Worm (Caenorhabditis elegans) whole organism, mixed stage, embryonic: ENCODE results near the gene H39E23.3.

ENCODE experiments used
- M03D4.4 ChIP-seq: sonication (generic microtip); optimal IDR thresholded peaks from 2 replicates; lab custom pipeline; 2017; ENCODE audit warnings: mild to moderate bottlenecking, missing genetic modification characterization, missing compliant biosample characterization
- bed-3 ChIP-seq: fragments of 200-800 bp; sonication (Bioruptor generic); optimal IDR thresholded peaks from 3 replicates; lab custom pipeline; 2018; ENCODE audit warnings: mild to moderate bottlenecking, missing genetic modification characterization, moderate library complexity, missing compliant biosample characterization
- blmp-1 ChIP-seq: fragments of 150-350 bp; optimal IDR thresholded peaks from 2 replicates; lab custom pipeline; 2014; ENCODE audit warnings: missing biosample characterization, missing genetic modification characterization
- ceh-39 ChIP-seq: fragments of 150-350 bp; optimal IDR thresholded peaks from 2 replicates; lab custom pipeline; 2014; ENCODE audit warnings: missing biosample characterization, missing genetic modification characterization
- ceh-43 ChIP-seq: fragments of 200-800 bp; sonication (Bioruptor generic); optimal IDR thresholded peaks from 2 replicates; lab custom pipeline; 2018; ENCODE audit warnings: mild to moderate bottlenecking, missing genetic modification characterization, moderate library complexity, missing compliant biosample characterization
- ceh-83 ChIP-seq: fragments of 200-800 bp; sonication (Bioruptor generic); optimal IDR thresholded peaks from 2 replicates; lab custom pipeline; 2018; ENCODE audit warnings: mild to moderate bottlenecking, missing genetic modification characterization, missing compliant biosample characterization
- ces-1 ChIP-seq: fragments of 150-350 bp; optimal IDR thresholded peaks from 2 replicates; lab custom pipeline; 2014; ENCODE audit warnings: missing biosample characterization, missing genetic modification reagents, missing genetic modification characterization
- cnd-1 ChIP-seq: fragments of 200-800 bp; sonication (Bioruptor generic); optimal IDR thresholded peaks from 2 replicates; lab custom pipeline; 2018; ENCODE audit warnings: mild to moderate bottlenecking, missing genetic modification characterization, missing compliant biosample characterization
- drap-1 ChIP-seq: fragments of 200-800 bp; sonication (Bioruptor generic); optimal IDR thresholded peaks from 3 replicates; lab custom pipeline; 2018; ENCODE audit warnings: mild to moderate bottlenecking, missing genetic modification characterization, missing compliant biosample characterization
- elt-1 ChIP-seq: sonication (generic microtip); optimal IDR thresholded peaks from 2 replicates; lab custom pipeline; 2017; ENCODE audit warnings: missing genetic modification characterization, mild to moderate bottlenecking, missing compliant biosample characterization, antibody characterized with exemption, moderate library complexity, borderline replicate concordance; ENCODE audit not compliant: insufficient read depth
- elt-3 ChIP-seq: fragments of 150-350 bp; optimal IDR thresholded peaks from 2 replicates; lab custom pipeline; 2014; ENCODE audit warnings: missing biosample characterization, missing genetic modification characterization
- flh-1 ChIP-seq: fragments of 200-800 bp; sonication (Bioruptor generic); optimal IDR thresholded peaks from 2 replicates; lab custom pipeline; 2018; ENCODE audit warnings: mild to moderate bottlenecking, missing genetic modification characterization, moderate library complexity, missing compliant biosample characterization
- hlh-1 ChIP-seq: fragments of 150-350 bp; optimal IDR thresholded peaks from 2 replicates; lab custom pipeline; 2014; ENCODE audit warnings: missing biosample characterization, missing genetic modification reagents, missing genetic modification characterization
- lin-13 ChIP-seq: fragments of 150-350 bp; optimal IDR thresholded peaks from 2 replicates; lab custom pipeline; 2014; ENCODE audit warnings: missing biosample characterization, missing genetic modification characterization
- lsy-2 ChIP-seq: fragments of 150-350 bp; optimal IDR thresholded peaks from 2 replicates; lab custom pipeline; 2014; ENCODE audit warnings: missing biosample characterization, missing genetic modification characterization
- mep-1 ChIP-seq: fragments of 150-350 bp; optimal IDR thresholded peaks from 2 replicates; lab custom pipeline; 2017; ENCODE audit warnings: missing biosample characterization, missing genetic modification reagents, missing genetic modification characterization, inconsistent platforms
- mls-2 ChIP-seq: sonication (generic microtip); optimal IDR thresholded peaks from 2 replicates; lab custom pipeline; 2016; ENCODE audit warnings: mild to moderate bottlenecking, missing genetic modification characterization, moderate library complexity, missing compliant biosample characterization
- nhr-12 ChIP-seq: fragments of 150-350 bp; optimal IDR thresholded peaks from 2 replicates; lab custom pipeline; 2014; ENCODE audit warnings: missing biosample characterization, missing genetic modification characterization
- nhr-28 ChIP-seq: fragments of 150-350 bp; optimal IDR thresholded peaks from 2 replicates; lab custom pipeline; 2014; ENCODE audit warnings: missing biosample characterization, missing genetic modification characterization
- snpc-4 ChIP-seq: fragments of 150-350 bp; optimal IDR thresholded peaks from 2 replicates; lab custom pipeline; 2014; ENCODE audit warnings: missing biosample characterization, missing genetic modification characterization
- sptf-1 ChIP-seq: sonication (generic microtip); optimal IDR thresholded peaks from 2 replicates; lab custom pipeline; 2017; ENCODE audit warnings: mild to moderate bottlenecking, missing genetic modification characterization, moderate library complexity, missing compliant biosample characterization
- unc-120 ChIP-seq: sonication (generic microtip); optimal IDR thresholded peaks from 2 replicates; lab custom pipeline; 2017; ENCODE audit warnings: missing genetic modification characterization, missing compliant biosample characterization; ENCODE audit not compliant: poor library complexity, severe bottlenecking
- unc-62 ChIP-seq: fragments of 150-350 bp; optimal IDR thresholded peaks from 2 replicates; lab custom pipeline; 2014; ENCODE audit warnings: missing biosample characterization, missing genetic modification reagents, missing genetic modification characterization
- ztf-11 ChIP-seq: fragments of 150-350 bp; optimal IDR thresholded peaks from 2 replicates; lab custom pipeline; 2014; ENCODE audit warnings: missing biosample characterization, missing genetic modification characterization

The H39E23.3 gene

DNA sequence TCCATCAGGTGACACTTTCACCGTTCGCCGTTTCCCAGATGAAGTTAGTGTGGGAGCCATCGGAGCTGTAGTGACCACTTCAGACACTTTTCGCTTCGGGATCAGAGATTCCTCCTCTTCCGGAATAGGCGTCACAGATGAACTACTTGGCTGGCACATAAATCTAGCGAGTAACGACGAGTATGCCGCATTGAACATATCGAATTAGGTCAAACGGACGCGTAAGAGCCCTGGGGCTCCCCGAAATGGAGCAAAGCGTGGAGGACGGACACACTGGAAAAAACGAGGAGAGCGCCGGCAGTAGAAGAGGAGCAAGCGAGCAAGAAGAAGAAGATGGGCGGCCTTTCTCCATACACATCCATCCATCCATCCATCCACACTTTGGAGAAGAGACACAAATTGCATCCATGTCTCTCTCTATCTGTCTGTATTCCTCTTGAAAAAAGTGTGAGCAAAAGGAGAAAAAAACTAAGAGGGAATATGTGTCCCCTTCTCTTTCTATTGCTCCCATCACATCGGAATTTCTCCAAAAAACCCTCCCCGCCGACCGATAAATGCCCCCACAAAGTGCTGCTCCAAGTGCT lies 18.8 kb downstream of the H39E23.3 start:
- TF ChIP-seq elt-1 (no peak), ces-1 (GFP tag; lab: Kevin White, UChicago) (peak; percentile 58)

DNA sequence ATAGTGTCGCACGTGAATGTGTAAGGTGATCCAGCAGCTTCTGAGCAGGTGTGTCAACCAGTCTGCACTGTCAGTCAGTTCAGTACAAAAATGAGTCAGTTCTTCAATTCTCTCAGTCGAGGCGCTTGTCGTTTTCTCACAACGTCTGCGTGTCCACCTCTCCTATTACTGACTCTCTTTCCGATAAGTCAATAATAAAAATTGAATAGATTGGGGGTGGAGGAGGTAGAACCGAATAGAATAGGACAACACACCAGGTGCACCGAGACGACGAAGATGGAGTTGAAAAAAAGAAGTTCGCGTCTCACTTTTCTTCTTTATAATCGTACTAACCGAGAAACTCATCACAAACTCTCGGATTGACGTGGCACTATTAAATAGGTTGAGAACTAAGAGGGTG lies 20.2 kb downstream of the H39E23.3 start:
- TF ChIP-seq lsy-2 (tag; lab: Kevin White, UChicago) (no peak), ces-1 (GFP tag; lab: Kevin White, UChicago) (peak; percentile 80)

DNA sequence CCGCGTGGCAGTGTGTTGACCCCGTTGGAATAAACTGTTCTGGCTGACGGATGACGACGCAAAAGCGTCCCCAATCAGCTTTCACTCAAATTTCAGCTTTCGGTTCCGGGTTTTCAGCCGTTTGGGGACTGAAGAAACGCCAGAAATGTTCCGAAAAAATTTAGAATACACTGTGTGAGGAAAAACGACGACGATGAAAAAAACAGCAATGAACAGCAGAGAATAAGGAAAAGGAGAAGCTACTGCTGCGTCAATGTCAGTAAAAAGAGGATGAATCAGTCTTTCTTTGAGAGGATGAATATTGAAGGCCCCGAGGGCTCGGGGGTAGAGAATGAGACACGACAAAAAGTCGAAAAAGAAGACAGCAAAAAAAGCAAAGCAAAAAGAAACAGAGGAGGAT lies 21.2 kb downstream of the H39E23.3 start:
- TF ChIP-seq ceh-83 (GFP tag; lab: Kevin White, UChicago) = no peak
- no peak for TF ChIP-seq nhr-28 (tag; lab: Kevin White, UChicago)
- TF ChIP-seq ceh-43 (GFP tag; lab: Kevin White, UChicago) = no peak
- TF ChIP-seq mep-1 (tag; lab: Kevin White, UChicago) = no peak
- TF ChIP-seq sptf-1 = peak; percentile 25

DNA sequence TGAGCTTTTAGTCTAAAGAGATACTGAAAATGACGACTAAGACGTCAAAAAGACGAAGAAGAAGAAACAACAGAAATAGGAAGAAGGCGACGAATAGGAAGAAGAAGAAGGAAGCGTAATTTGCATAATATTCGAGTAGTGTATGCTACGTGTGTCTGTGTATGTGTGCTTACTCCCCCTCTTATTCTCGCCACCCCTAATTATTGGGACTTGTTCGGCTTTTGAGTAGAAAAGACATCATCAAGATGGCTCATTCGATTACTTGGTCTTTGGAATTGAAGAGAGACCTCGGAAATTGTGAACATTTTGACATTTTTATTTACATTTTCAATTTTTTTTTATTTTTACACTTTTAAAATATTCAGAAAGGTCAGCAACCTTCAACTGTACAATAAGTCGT lies 22.6 kb downstream of the H39E23.3 start:
- TF ChIP-seq ztf-11 (tag; lab: Kevin White, UChicago) = no peak
- TF ChIP-seq ces-1 (GFP tag; lab: Kevin White, UChicago) = peak; percentile 93
- TF ChIP-seq snpc-4 (tag; lab: Kevin White, UChicago) = no peak
- peak; percentile 20 for TF ChIP-seq sptf-1
- no peak for TF ChIP-seq lin-13

DNA sequence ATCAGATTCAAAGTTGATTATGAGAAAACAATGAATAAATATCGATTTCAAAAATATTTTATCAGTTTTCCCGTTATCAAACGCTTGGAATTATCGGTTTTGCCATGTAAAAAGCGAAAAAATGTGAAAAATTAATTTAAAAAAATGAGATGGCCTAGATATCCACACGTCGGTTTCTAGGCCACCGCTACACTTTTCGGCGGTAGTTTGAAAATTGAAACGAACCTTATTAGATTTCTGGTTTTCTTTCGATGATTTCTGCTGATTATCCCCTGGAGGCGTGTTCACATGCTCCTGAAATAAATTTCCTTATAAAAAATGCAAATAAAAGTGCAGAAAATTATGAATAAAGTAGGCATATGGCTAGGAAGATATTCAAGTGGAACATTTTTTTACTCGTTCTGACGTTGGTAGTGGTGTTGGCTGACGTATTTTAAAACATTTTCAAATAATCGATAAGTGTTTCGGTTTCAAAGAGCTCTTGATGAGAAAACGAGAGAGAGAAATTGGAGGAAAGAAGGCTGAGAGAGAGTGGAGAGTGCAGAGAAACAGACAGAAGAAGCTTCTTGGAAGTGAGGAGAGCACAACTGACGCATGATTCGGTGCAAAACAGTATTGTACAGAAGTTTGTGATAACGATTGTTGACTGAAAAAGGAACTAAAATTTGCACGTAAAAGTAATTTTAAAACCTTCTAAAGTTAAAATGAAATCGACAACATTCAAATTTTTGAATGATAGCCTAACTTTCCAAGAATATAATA lies 25.6 kb downstream of the H39E23.3 start:
- TF ChIP-seq hlh-1 (tag; lab: Kevin White, UChicago) (peak; percentile 20), ztf-11 (tag; lab: Kevin White, UChicago) (no peak), blmp-1 (tag; lab: Kevin White, UChicago) (no peak), flh-1 (GFP tag; lab: Kevin White, UChicago) (no peak), mep-1 (tag; lab: Kevin White, UChicago) (no peak), bed-3 (GFP tag; lab: Kevin White, UChicago) (no peak), snpc-4 (tag; lab: Kevin White, UChicago) (no peak), ces-1 (GFP tag; lab: Kevin White, UChicago) (peak; percentile 16), drap-1 (GFP tag; lab: Kevin White, UChicago) (no peak), M03D4.4 (tag; lab: Kevin White, UChicago) (no peak)

DNA sequence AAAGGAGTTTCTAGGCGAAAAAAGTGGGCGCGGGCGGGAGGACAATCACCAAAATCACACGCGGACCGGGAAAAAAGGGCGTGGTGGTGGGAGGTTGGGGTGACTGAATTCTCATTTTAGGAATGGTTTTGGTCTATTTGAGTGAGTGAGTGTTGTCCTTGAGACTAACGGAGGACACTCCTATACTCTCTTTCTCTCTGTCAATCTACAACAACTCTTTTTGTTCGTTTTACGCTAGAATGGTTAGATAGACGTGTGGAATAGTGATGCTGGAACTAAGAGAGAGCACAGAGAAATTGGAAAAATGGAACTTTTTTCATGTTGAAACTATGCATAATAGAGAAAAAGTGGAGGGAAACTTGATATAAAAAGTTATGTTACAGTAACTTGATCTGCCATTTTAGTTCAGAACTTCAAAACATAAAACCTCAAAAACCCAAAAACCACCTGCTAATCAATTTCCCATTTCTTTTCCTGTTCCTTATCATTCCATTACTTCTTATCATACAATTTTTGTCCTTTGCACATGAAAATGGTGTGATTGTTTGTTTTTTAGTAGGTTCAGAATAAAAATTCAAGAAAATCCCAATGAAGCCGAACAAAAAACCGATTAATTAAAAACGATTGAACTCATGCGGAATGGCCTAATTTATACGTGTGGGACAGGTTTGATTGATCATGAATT lies 27.3 kb downstream of the H39E23.3 start:
- TF ChIP-seq mls-2 (tag; lab: Kevin White, UChicago) (no peak), sptf-1 (no peak), snpc-4 (tag; lab: Kevin White, UChicago) (no peak), unc-120 (tag; lab: Kevin White, UChicago) (no peak), ceh-83 (GFP tag; lab: Kevin White, UChicago) (no peak), lsy-2 (tag; lab: Kevin White, UChicago) (no peak), cnd-1 (tag; lab: Kevin White, UChicago) (no peak), hlh-1 (tag; lab: Kevin White, UChicago) (no peak), ceh-39 (tag; lab: Kevin White, UChicago) (no peak), ztf-11 (tag; lab: Kevin White, UChicago) (no peak), ceh-43 (GFP tag; lab: Kevin White, UChicago) (no peak), unc-62 (GFP tag; lab: Kevin White, UChicago) (no peak), M03D4.4 (tag; lab: Kevin White, UChicago) (no peak), nhr-12 (no peak), elt-3 (tag; lab: Kevin White, UChicago) (no peak)
